Worm (Caenorhabditis elegans) whole organism, late embryonic: ENCODE results near the gene B0273.1.

Experiments used
- fkh-10 ChIP-seq: fragments of 150-350 bp; optimal IDR thresholded peaks from 2 replicates; lab custom pipeline; 2014; ENCODE audit warnings: missing biosample characterization, missing genetic modification reagents, missing genetic modification characterization
- mec-3 ChIP-seq: sonication (generic microtip); optimal IDR thresholded peaks from 2 replicates; lab custom pipeline; 2016; ENCODE audit warnings: borderline replicate concordance, missing genetic modification characterization, missing compliant biosample characterization
- nhr-11 ChIP-seq: fragments of 150-350 bp; optimal IDR thresholded peaks from 2 replicates; lab custom pipeline; 2014; ENCODE audit warnings: missing biosample characterization, missing genetic modification characterization
- pqm-1 ChIP-seq: sonication (generic microtip); optimal IDR thresholded peaks from 2 replicates; lab custom pipeline; 2016; ENCODE audit warnings: missing genetic modification characterization, missing compliant biosample characterization
- rnt-1 ChIP-seq: sonication (generic microtip); optimal IDR thresholded peaks from 2 replicates; lab custom pipeline; 2016; ENCODE audit warnings: missing genetic modification characterization, missing compliant biosample characterization

DNA sequence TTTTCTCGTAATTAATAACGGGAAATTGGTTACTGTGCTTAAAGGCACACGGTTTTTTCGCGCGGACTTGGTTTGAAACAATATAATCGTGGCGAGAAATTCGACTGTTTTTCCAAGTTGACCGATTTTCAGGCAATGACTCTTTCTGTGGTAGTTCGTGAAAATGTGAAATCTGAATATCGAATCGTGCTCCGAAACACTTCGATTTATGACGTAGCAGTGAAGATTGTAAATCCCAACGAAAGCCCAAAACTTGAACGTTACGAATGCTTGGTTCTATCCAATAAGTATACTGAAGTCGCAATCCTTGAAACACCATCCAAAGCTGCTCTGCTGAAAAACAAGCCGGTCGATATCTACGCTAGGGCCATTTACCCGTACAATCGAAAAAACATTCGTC is 307 bp downstream of the B0273.1 start:
- TF ChIP-seq nhr-11 (tag; lab: Kevin White, UChicago): no peak
- no peak for TF ChIP-seq mec-3 (tag; lab: Kevin White, UChicago)
- no peak for TF ChIP-seq rnt-1
- no peak for TF ChIP-seq pqm-1 (tag; lab: Kevin White, UChicago)
- no peak for TF ChIP-seq fkh-10 (GFP tag; lab: Kevin White, UChicago)
